Fruit fly (Drosophila melanogaster) whole organism, pupa: ENCODE data around the gene pcx.

Experiments used
- CG10348 ChIP-seq: fragments of 200-800 bp; sonication (Bioruptor generic); IDR thresholded peaks from 2 replicates; pipeline ENCODE4 v1.3.6; 2022; ENCODE audit warnings: missing biosample characterization, missing genetic modification characterization
- CG12605 ChIP-seq: fragments of 200-800 bp; sonication (Bioruptor generic); IDR thresholded peaks from 2 replicates; pipeline ENCODE4 v1.3.6; 2022; ENCODE audit warnings: missing biosample characterization, missing genetic modification characterization
- CG13204 ChIP-seq: fragments of 200-800 bp; sonication (Bioruptor generic); optimal IDR thresholded peaks from 2 replicates; lab custom pipeline; 2018; ENCODE audit warnings: missing biosample characterization, mild to moderate bottlenecking, missing genetic modification characterization, moderate library complexity
- CG14655 ChIP-seq: fragments of 200-800 bp; sonication (Bioruptor generic); optimal IDR thresholded peaks from 3 replicates; lab custom pipeline; 2017; ENCODE audit warnings: mild to moderate bottlenecking, missing biosample characterization, missing genetic modification reagents, missing genetic modification characterization
- CG15710 ChIP-seq: fragments of 200-800 bp; sonication (Bioruptor generic); optimal IDR thresholded peaks from 2 replicates; lab custom pipeline; 2018; ENCODE audit warnings: missing biosample characterization, mild to moderate bottlenecking, missing genetic modification characterization, moderate library complexity
- CG17806 ChIP-seq: fragments of 200-800 bp; sonication (Bioruptor generic); optimal IDR thresholded peaks from 2 replicates; lab custom pipeline; 2018; ENCODE audit warnings: missing biosample characterization, mild to moderate bottlenecking, missing genetic modification characterization, moderate library complexity
- CG32121 ChIP-seq: fragments of 200-800 bp; sonication (Bioruptor generic); IDR thresholded peaks from 2 replicates; pipeline ENCODE4 v1.3.6; 2022; ENCODE audit warnings: missing biosample characterization, missing genetic modification characterization
- CG34367 ChIP-seq: fragments of 200-800 bp; sonication (Bioruptor generic); optimal IDR thresholded peaks from 2 replicates; lab custom pipeline; 2018; ENCODE audit warnings: missing biosample characterization, mild to moderate bottlenecking, missing genetic modification characterization
- CG4496 ChIP-seq: fragments of 200-800 bp; sonication (Bioruptor generic); IDR thresholded peaks from 3 replicates; pipeline ENCODE4 v1.3.6; 2022; ENCODE audit warnings: missing biosample characterization, missing genetic modification characterization
- CG8159 ChIP-seq: fragments of 200-800 bp; sonication (Bioruptor generic); optimal IDR thresholded peaks from 3 replicates; lab custom pipeline; 2018; ENCODE audit warnings: missing biosample characterization, mild to moderate bottlenecking, missing genetic modification characterization, moderate library complexity
- CG8301 ChIP-seq: fragments of 200-800 bp; sonication (Bioruptor generic); optimal IDR thresholded peaks from 2 replicates; lab custom pipeline; 2018; ENCODE audit warnings: missing biosample characterization, mild to moderate bottlenecking, missing genetic modification characterization
- CG9948 ChIP-seq: fragments of 200-800 bp; sonication (Bioruptor generic); optimal IDR thresholded peaks from 2 replicates; lab custom pipeline; 2018; ENCODE audit warnings: missing biosample characterization, mild to moderate bottlenecking, missing genetic modification characterization, moderate library complexity
- D1 ChIP-seq: fragments of 200-800 bp; sonication (Bioruptor generic); optimal IDR thresholded peaks from 2 replicates; lab custom pipeline; 2018; ENCODE audit warnings: missing biosample characterization, mild to moderate bottlenecking, missing genetic modification characterization, moderate library complexity
- EcR ChIP-seq: fragments of 200-800 bp; sonication (Bioruptor generic); optimal IDR thresholded peaks from 3 replicates; lab custom pipeline; 2019; ENCODE audit warnings: missing biosample characterization, missing genetic modification characterization, mild to moderate bottlenecking, moderate library complexity, missing genetic modification reagents
- Ets98B ChIP-seq: fragments of 200-800 bp; sonication (Bioruptor generic); IDR thresholded peaks from 2 replicates; pipeline ENCODE4 v1.3.6; 2022; ENCODE audit warnings: missing biosample characterization, missing genetic modification characterization
- Pif1A ChIP-seq: fragments of 200-800 bp; sonication (Bioruptor generic); optimal IDR thresholded peaks from 3 replicates; lab custom pipeline; 2016; ENCODE audit warnings: missing biosample characterization, missing genetic modification characterization
- Pif1B ChIP-seq: fragments of 200-800 bp; sonication (Bioruptor generic); optimal IDR thresholded peaks from 3 replicates; lab custom pipeline; 2016; ENCODE audit warnings: missing biosample characterization, missing genetic modification characterization
- Snoo ChIP-seq: fragments of 200-800 bp; sonication (Bioruptor generic); optimal IDR thresholded peaks from 3 replicates; lab custom pipeline; 2017; ENCODE audit warnings: missing biosample characterization, mild to moderate bottlenecking, missing genetic modification characterization, inconsistent platforms
- fd96Ca ChIP-seq: fragments of 200-800 bp; sonication (Bioruptor generic); IDR thresholded peaks from 3 replicates; pipeline ENCODE4 v1.3.6; 2022; ENCODE audit warnings: missing biosample characterization, missing genetic modification characterization
- gl ChIP-seq: fragments of 200-800 bp; sonication (Bioruptor generic); optimal IDR thresholded peaks from 2 replicates; lab custom pipeline; 2018; ENCODE audit warnings: missing biosample characterization, mild to moderate bottlenecking, missing genetic modification characterization
- rn ChIP-seq: fragments of 200-800 bp; sonication (Bioruptor generic); IDR thresholded peaks from 2 replicates; pipeline ENCODE4 v1.3.6; 2022; ENCODE audit warnings: missing biosample characterization, missing genetic modification characterization

The pcx gene

DNA sequence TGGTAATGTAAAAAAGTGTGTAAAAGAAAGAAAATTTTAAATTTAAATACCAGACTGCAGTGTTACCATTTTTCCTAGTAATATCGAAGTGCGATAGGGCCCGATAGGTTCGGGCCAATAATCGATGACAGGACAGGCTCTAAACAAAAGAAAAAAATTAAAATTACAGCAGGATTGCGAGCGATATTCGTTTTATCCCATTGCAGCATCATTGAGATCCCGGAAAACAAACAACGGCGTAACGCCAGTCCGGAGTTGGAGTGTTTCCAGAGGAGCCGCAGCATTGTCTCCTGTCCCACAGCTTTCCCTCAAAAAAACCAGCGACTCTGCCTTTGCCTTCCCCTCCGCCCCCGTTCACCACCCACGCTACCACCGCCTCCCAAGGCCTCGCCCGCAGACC lies at the start of gene pcx:
Gene pcx (plus strand): TSS at position 159 of the 400 bp plus-strand sequence.
- TF ChIP-seq CG14655 (GFP tag; lab: Kevin White, UChicago): no peak
- TF ChIP-seq CG12605: no peak
- TF ChIP-seq EcR (GFP tag; lab: Kevin White, UChicago): no peak
- TF ChIP-seq CG10348 (GFP tag; lab: Robert Waterston, UW): no peak
- no peak for TF ChIP-seq CG8159
- TF ChIP-seq Pif1A (GFP tag; lab: Kevin White, UChicago): no peak
- no peak for TF ChIP-seq CG34367
- TF ChIP-seq D1 (tag; lab: Kevin White, UChicago): no peak
- TF ChIP-seq CG15710 (tag; lab: Kevin White, UChicago): no peak
- no peak for TF ChIP-seq Ets98B
- no peak for TF ChIP-seq Pif1B (GFP tag; lab: Kevin White, UChicago)

DNA sequence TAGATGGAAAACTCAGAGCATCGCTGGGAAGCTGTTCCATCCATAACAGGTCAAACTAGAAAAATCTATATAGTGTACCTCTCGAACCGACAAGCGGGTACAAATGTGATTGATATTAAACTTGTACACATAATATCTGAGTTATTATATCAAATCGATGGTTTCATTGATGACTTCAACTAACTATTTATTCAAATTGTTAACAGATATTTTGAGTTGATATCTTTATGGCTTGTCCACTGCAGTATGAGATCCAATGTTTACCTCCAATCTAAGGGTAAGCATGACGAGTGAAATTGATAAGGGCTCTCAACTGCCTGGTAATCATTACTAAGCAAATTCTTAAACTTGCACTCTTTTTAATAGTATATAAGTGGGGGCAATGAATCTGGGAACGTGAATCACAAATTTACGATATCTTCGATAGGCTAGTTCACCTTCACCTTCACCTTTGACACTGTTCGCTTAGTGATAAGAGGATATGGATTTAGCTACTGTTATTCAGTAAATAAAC lies 49.1 kb upstream of the pcx start, which contains the start of gene Cyp4d2:
Gene Cyp4d2 (plus strand): TSS at position 51 of the 514 bp plus-strand sequence.
- TF ChIP-seq CG15710 (tag; lab: Kevin White, UChicago) (no peak), D1 (tag; lab: Kevin White, UChicago) (no peak)

DNA sequence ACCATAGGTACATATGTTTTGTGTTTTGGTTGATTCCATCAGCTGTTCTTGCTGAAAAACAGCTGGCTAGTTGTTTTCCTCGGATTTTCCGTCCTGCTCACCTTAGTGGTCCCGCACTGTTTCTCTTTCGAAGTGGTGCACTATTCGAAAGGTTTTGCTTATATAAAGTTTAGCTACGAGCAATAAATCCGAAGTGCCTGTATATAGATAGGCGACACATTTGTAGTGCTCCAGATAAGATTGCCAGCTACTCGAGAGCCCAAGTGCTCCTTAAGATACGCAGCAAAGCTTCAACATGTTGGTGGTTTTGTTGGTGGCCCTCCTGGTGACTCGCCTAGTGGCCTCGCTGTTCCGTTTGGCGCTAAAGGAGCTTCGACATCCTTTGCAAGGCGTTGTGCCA lies 46.3 kb upstream of the pcx start, which contains the start of gene Cyp4ae1:
Gene Cyp4ae1 (plus strand): TSS at position 206 of the 400 bp plus-strand sequence.
- no peak for TF ChIP-seq D1 (tag; lab: Kevin White, UChicago)
- no peak for TF ChIP-seq CG15710 (tag; lab: Kevin White, UChicago)
- no peak for TF ChIP-seq Pif1B (GFP tag; lab: Kevin White, UChicago)
- TF ChIP-seq CG8301 (tag; lab: Kevin White, UChicago): no peak
- TF ChIP-seq Ets98B: no peak
- no peak for TF ChIP-seq CG10348 (GFP tag; lab: Robert Waterston, UW)
- TF ChIP-seq Pif1A (GFP tag; lab: Kevin White, UChicago): no peak
- TF ChIP-seq CG32121 (GFP tag; lab: Robert Waterston, UW): no peak
- TF ChIP-seq CG8159: no peak
- no peak for TF ChIP-seq CG9948 (tag; lab: Kevin White, UChicago)
- no peak for TF ChIP-seq EcR (GFP tag; lab: Kevin White, UChicago)
- TF ChIP-seq fd96Ca (GFP tag; lab: Robert Waterston, UW): no peak
- TF ChIP-seq rn: no peak

DNA sequence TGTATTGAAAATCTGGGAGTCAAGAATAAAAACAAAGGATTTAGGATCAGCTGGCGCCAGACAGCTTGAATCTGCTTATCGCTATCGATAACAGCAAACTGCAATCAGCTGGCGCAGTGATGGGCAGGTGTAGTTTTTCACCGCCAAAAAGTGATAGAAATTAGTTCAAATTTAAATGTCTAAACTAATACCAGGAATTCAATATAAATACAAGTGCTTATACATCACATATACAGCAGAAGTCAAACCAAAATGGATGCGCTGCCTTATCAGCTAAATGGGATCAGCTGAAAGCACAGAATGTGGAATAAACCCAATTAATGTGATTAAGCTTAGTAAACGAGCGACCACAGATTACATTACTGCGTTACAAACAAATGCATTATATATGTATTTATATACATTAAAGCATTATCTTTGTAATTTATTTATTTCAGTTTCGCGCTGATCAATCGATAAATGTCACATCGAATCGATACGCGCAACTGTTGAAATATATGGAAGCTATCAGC lies 44.3 kb upstream of the pcx start, which contains the start of gene pn:
Gene pn (plus strand): TSS at position 462 of the 512 bp plus-strand sequence.
- TF ChIP-seq EcR (GFP tag; lab: Kevin White, UChicago) (no peak), fd96Ca (GFP tag; lab: Robert Waterston, UW) (no peak), Pif1A (GFP tag; lab: Kevin White, UChicago) (no peak), CG10348 (GFP tag; lab: Robert Waterston, UW) (no peak), rn (no peak), CG8301 (tag; lab: Kevin White, UChicago) (no peak), CG13204 (GFP tag; lab: Kevin White, UChicago) (no peak), CG34367 (no peak), Ets98B (no peak), CG32121 (GFP tag; lab: Robert Waterston, UW) (no peak), CG17806 (tag; lab: Kevin White, UChicago) (no peak), CG8159 (no peak), Snoo (tag; lab: Kevin White, UChicago) (no peak), CG15710 (tag; lab: Kevin White, UChicago) (no peak), CG4496 (GFP tag; lab: Robert Waterston, UW) (no peak), gl (tag; lab: Kevin White, UChicago) (no peak), Pif1B (GFP tag; lab: Kevin White, UChicago) (no peak), CG9948 (tag; lab: Kevin White, UChicago) (no peak), CG12605 (no peak)

DNA sequence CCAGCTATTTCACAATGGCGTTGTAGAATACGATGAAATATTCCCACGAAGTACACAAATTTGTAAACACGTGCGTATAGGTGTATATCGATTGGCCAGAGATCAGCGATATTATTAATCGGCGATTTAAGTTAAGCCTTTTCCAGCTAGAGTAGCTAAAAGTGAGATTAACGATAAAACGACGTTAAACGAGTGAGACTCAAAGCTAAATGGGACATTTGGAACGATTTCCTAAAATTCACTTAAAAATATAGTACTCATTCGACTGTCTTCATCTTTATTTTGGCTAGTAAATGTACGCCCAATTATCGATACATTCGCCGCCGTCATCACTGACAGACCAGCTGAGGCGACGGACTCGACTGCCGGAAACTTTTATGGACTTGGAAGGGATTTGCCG lies 40.5 kb upstream of the pcx start, which contains the start of the genes Nmd3 and CG17776:
Gene Nmd3 (minus strand): TSS at position 106 of the 400 bp plus-strand sequence.
Gene CG17776 (plus strand): TSS at position 163 of the 400 bp plus-strand sequence.
- TF ChIP-seq CG34367: no peak
- TF ChIP-seq CG10348 (GFP tag; lab: Robert Waterston, UW): no peak
- TF ChIP-seq CG32121 (GFP tag; lab: Robert Waterston, UW): no peak
- TF ChIP-seq CG17806 (tag; lab: Kevin White, UChicago): no peak

DNA sequence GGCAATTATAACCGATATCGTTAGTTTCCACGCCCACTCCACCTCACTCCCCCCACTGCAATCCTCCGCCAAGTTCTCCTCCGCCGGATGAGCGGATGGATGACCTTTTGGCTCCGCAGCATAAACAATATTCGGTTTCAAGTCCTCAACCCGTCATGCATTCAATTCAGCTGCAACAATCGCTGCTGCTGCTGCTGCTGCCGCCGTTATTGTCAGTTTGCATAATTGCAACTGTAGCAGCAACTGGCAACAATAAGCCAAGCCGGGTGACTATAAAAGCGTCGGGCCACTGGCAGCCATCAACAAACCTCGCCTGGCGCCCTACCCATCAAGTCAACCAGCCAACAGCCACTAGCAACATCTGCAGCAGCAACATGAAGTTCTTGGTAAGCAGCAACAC lies 38.5 kb upstream of the pcx start, which contains the start of gene CG17777:
Gene CG17777 (plus strand): TSS at position 301 of the 400 bp plus-strand sequence.
- TF ChIP-seq Snoo (tag; lab: Kevin White, UChicago) (no peak), CG13204 (GFP tag; lab: Kevin White, UChicago) (no peak), fd96Ca (GFP tag; lab: Robert Waterston, UW) (no peak), CG10348 (GFP tag; lab: Robert Waterston, UW) (no peak), Pif1B (GFP tag; lab: Kevin White, UChicago) (no peak), D1 (tag; lab: Kevin White, UChicago) (no peak), CG8301 (tag; lab: Kevin White, UChicago) (no peak), CG32121 (GFP tag; lab: Robert Waterston, UW) (no peak), Pif1A (GFP tag; lab: Kevin White, UChicago) (no peak), CG15710 (tag; lab: Kevin White, UChicago) (no peak), CG17806 (tag; lab: Kevin White, UChicago) (no peak), CG9948 (tag; lab: Kevin White, UChicago) (no peak), EcR (GFP tag; lab: Kevin White, UChicago) (no peak), CG14655 (GFP tag; lab: Kevin White, UChicago) (no peak)
- TF ChIP-seq, all 21 proteins: peak for 0
